Worm (Caenorhabditis elegans) whole organism, late embryonic: Measurements from ENCODE around the gene npr-39.

Experiments used
- C08G9.2 ChIP-seq: sonication (generic microtip); optimal IDR thresholded peaks from 2 replicates; lab custom pipeline; 2016; ENCODE audit warnings: mild to moderate bottlenecking, missing genetic modification characterization, moderate library complexity, missing compliant biosample characterization
- C38D4.7 ChIP-seq: fragments of 200-800 bp; sonication (Bioruptor generic); optimal IDR thresholded peaks from 2 replicates; lab custom pipeline; 2018; ENCODE audit warnings: mild to moderate bottlenecking, missing genetic modification characterization, moderate library complexity, missing compliant biosample characterization
- K09A11.1 ChIP-seq: sonication (generic microtip); optimal IDR thresholded peaks from 2 replicates; lab custom pipeline; 2017; ENCODE audit warnings: antibody characterized with exemption, mild to moderate bottlenecking, missing genetic modification characterization, missing compliant biosample characterization; ENCODE audit not compliant: insufficient read depth
- ceh-18 ChIP-seq: sonication (generic microtip); optimal IDR thresholded peaks from 2 replicates; lab custom pipeline; 2016; ENCODE audit warnings: missing genetic modification characterization, missing compliant biosample characterization
- ceh-2 ChIP-seq: sonication (generic microtip); optimal IDR thresholded peaks from 2 replicates; lab custom pipeline; 2016; ENCODE audit warnings: missing genotype, missing genetic modification characterization, missing compliant biosample characterization
- ceh-24 ChIP-seq: sonication (generic microtip); optimal IDR thresholded peaks from 2 replicates; lab custom pipeline; 2016; ENCODE audit warnings: mild to moderate bottlenecking, missing genetic modification characterization, missing compliant biosample characterization
- ceh-30 ChIP-seq: fragments of 150-350 bp; optimal IDR thresholded peaks from 2 replicates; lab custom pipeline; 2014; ENCODE audit warnings: missing biosample characterization, missing genetic modification characterization
- ceh-31 ChIP-seq: sonication (generic microtip); optimal IDR thresholded peaks from 2 replicates; lab custom pipeline; 2016; ENCODE audit warnings: missing genetic modification characterization, missing compliant biosample characterization
- ceh-34 ChIP-seq: sonication (generic microtip); optimal IDR thresholded peaks from 2 replicates; lab custom pipeline; 2016; ENCODE audit warnings: mild to moderate bottlenecking, missing genetic modification characterization, missing compliant biosample characterization
- ceh-48 ChIP-seq: sonication (generic microtip); optimal IDR thresholded peaks from 2 replicates; lab custom pipeline; 2016; ENCODE audit warnings: missing genetic modification characterization, inconsistent platforms, missing compliant biosample characterization
- ceh-6 ChIP-seq: fragments of 200-800 bp; sonication (Bioruptor generic); optimal IDR thresholded peaks from 2 replicates; lab custom pipeline; 2018; ENCODE audit warnings: mild to moderate bottlenecking, missing genetic modification characterization, missing compliant biosample characterization
- dmd-4 ChIP-seq: sonication (generic microtip); optimal IDR thresholded peaks from 2 replicates; lab custom pipeline; 2016; ENCODE audit warnings: borderline replicate concordance, missing genetic modification characterization, missing compliant biosample characterization
- dve-1 ChIP-seq: sonication (generic microtip); optimal IDR thresholded peaks from 2 replicates; lab custom pipeline; 2017; ENCODE audit warnings: antibody characterized with exemption, mild to moderate bottlenecking, missing genetic modification characterization, missing compliant biosample characterization
- elt-2 ChIP-seq: sonication (generic microtip); optimal IDR thresholded peaks from 2 replicates; lab custom pipeline; 2016; ENCODE audit warnings: missing genetic modification reagents, missing genetic modification characterization, missing compliant biosample characterization
- elt-4 ChIP-seq: sonication (generic microtip); optimal IDR thresholded peaks from 2 replicates; lab custom pipeline; 2016; ENCODE audit warnings: missing genetic modification characterization, missing compliant biosample characterization
- ets-4 ChIP-seq: sonication (generic microtip); optimal IDR thresholded peaks from 2 replicates; lab custom pipeline; 2016; ENCODE audit warnings: missing genetic modification characterization, missing compliant biosample characterization
- eyg-1 ChIP-seq: sonication (generic microtip); optimal IDR thresholded peaks from 2 replicates; lab custom pipeline; 2016; ENCODE audit warnings: missing genotype, missing genetic modification characterization, missing compliant biosample characterization
- fax-1 ChIP-seq: sonication (generic microtip); optimal IDR thresholded peaks from 2 replicates; lab custom pipeline; 2016; ENCODE audit warnings: missing genotype, missing genetic modification characterization, missing compliant biosample characterization
- fkh-10 ChIP-seq: fragments of 150-350 bp; optimal IDR thresholded peaks from 2 replicates; lab custom pipeline; 2014; ENCODE audit warnings: missing biosample characterization, missing genetic modification reagents, missing genetic modification characterization
- hlh-13 ChIP-seq: fragments of 200-800 bp; sonication (Bioruptor generic); optimal IDR thresholded peaks from 2 replicates; lab custom pipeline; 2018; ENCODE audit warnings: mild to moderate bottlenecking, missing genetic modification characterization, missing compliant biosample characterization
- hlh-15 ChIP-seq: sonication (generic microtip); optimal IDR thresholded peaks from 2 replicates; lab custom pipeline; 2016; ENCODE audit warnings: missing genetic modification characterization, missing compliant biosample characterization
- hlh-6 ChIP-seq: sonication (generic microtip); optimal IDR thresholded peaks from 2 replicates; lab custom pipeline; 2016; ENCODE audit warnings: missing genotype, missing genetic modification characterization, missing compliant biosample characterization
- nfya-1 ChIP-seq: sonication (generic microtip); optimal IDR thresholded peaks from 2 replicates; lab custom pipeline; 2017; ENCODE audit warnings: missing genetic modification characterization, mild to moderate bottlenecking, missing compliant biosample characterization, antibody characterized with exemption, moderate library complexity
- nhr-11 ChIP-seq: fragments of 150-350 bp; optimal IDR thresholded peaks from 2 replicates; lab custom pipeline; 2014; ENCODE audit warnings: missing biosample characterization, missing genetic modification characterization
- pha-2 ChIP-seq: sonication (generic microtip); optimal IDR thresholded peaks from 2 replicates; lab custom pipeline; 2017; ENCODE audit warnings: mild to moderate bottlenecking, missing genetic modification characterization, missing compliant biosample characterization
- pha-4 ChIP-seq: fragments of 150-350 bp; optimal IDR thresholded peaks from 2 replicates; lab custom pipeline; 2018; ENCODE audit warnings: missing biosample characterization, missing genetic modification reagents, missing genetic modification characterization
- pros-1 ChIP-seq: fragments of 150-350 bp; optimal IDR thresholded peaks from 2 replicates; lab custom pipeline; 2014; ENCODE audit warnings: missing biosample characterization, missing genetic modification reagents, missing genetic modification characterization
- ref-2 ChIP-seq: sonication (generic microtip); optimal IDR thresholded peaks from 2 replicates; lab custom pipeline; 2016; ENCODE audit warnings: missing genetic modification characterization, missing compliant biosample characterization
- rnt-1 ChIP-seq: sonication (generic microtip); optimal IDR thresholded peaks from 2 replicates; lab custom pipeline; 2016; ENCODE audit warnings: missing genetic modification characterization, missing compliant biosample characterization
- sdc-2 ChIP-seq: sonication (generic microtip); optimal IDR thresholded peaks from 2 replicates; lab custom pipeline; 2016; ENCODE audit warnings: missing genotype, missing genetic modification characterization, missing compliant biosample characterization
- sox-2 ChIP-seq: fragments of 200-800 bp; sonication (Bioruptor generic); IDR thresholded peaks from 2 replicates; pipeline ENCODE4 v1.3.6; 2022; ENCODE audit warnings: missing genetic modification reagents, missing genetic modification characterization, missing compliant biosample characterization
- sox-4 ChIP-seq: sonication (generic microtip); optimal IDR thresholded peaks from 2 replicates; lab custom pipeline; 2017; ENCODE audit warnings: mild to moderate bottlenecking, missing genetic modification characterization, inconsistent platforms, missing compliant biosample characterization
- tbx-2 ChIP-seq: sonication (generic microtip); optimal IDR thresholded peaks from 2 replicates; lab custom pipeline; 2016; ENCODE audit warnings: missing genetic modification characterization, missing compliant biosample characterization
- unc-3 ChIP-seq, 2 experiments: fragments of 200-800 bp in 1 of 2; sonication (Bioruptor generic) in 1 of 2; sonication (generic microtip) in 1 of 2; conservative IDR thresholded peaks in 1 of 2; optimal IDR thresholded peaks in 1 of 2; 2 replicates each; pipeline versions ENCODE4 v1.3.6 to Lab custom; 2016 to 2022; ENCODE audit warnings: missing compliant biosample characterization in 2 of 2, missing genetic modification characterization in 2 of 2, missing genetic modification reagents in 1 of 2
- unc-42 ChIP-seq: sonication (generic microtip); optimal IDR thresholded peaks from 2 replicates; lab custom pipeline; 2016; ENCODE audit warnings: missing genotype, missing genetic modification characterization, missing compliant biosample characterization
- unc-55 ChIP-seq: sonication (generic microtip); optimal IDR thresholded peaks from 2 replicates; lab custom pipeline; 2017; ENCODE audit warnings: missing biosample characterization, missing genetic modification reagents, missing genetic modification characterization
- unc-86 ChIP-seq: sonication (generic microtip); optimal IDR thresholded peaks from 2 replicates; lab custom pipeline; 2016; ENCODE audit warnings: missing genetic modification characterization, missing compliant biosample characterization
- zip-5 ChIP-seq: sonication (generic microtip); optimal IDR thresholded peaks from 2 replicates; lab custom pipeline; 2016; ENCODE audit warnings: missing genetic modification characterization, missing compliant biosample characterization

The npr-39 gene

DNA sequence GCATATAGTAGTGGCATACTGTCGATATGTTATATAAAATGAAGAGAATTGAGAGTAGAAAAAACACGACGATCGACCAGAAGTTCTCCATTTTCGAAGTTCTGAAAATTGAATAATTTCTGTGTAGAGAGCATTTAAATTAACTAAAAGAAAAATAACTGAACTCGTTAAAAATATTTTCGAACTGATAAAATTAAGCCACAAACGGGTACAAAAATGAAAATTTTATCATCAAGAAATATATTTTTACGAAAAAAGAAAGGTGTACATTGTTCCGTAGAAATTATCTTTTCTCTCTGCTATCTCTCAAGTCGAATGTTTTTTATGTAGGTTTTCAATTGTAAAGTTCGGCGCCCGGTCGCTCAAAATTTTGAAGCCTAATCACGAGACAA, 35.9 kb upstream of the npr-39 start, which contains the start of gene acl-2:
acl-2 (minus strand) TSS at position 101 of the 392 bp plus-strand sequence.
- no peak for TF ChIP-seq ceh-2 (tag; lab: Kevin White, UChicago)
- TF ChIP-seq, all 69 proteins: peak for 0

ce11 chrV:10031384-10032171, 35.3 kb upstream of the npr-39 start:
- TF ChIP-seq eyg-1 (tag; lab: Kevin White, UChicago) (no peak), ceh-31 (tag; lab: Kevin White, UChicago) (peak; percentile 31), hlh-13 (GFP tag; lab: Kevin White, UChicago) (no peak), zip-5 (tag; lab: Kevin White, UChicago) (peak; percentile 57), ets-4 (peak; percentile 13), unc-3 (GFP tag; conservative IDR thresholded peaks at IDR 0.05; lab: Robert Waterston, UW) (no peak), unc-3 (tag; optimal IDR thresholded peaks at IDR 0.05; lab: Kevin White, UChicago) (no peak), unc-86 (no peak), hlh-15 (tag; lab: Kevin White, UChicago) (no peak), C08G9.2 (peak; percentile 48), ceh-2 (tag; lab: Kevin White, UChicago) (peak; percentile 40)

- TF ChIP-seq fkh-10 (GFP tag; lab: Kevin White, UChicago) (no peak), unc-86 (no peak), ceh-18 (no peak), unc-42 (tag; lab: Kevin White, UChicago) (peak; percentile 30), dmd-4 (tag; lab: Kevin White, UChicago) (no peak), dve-1 (no peak)
- TF ChIP-seq, all 69 proteins: peak for 1
These were observed 31.3 kb upstream of the npr-39 start for ce11 chrV:10035586-10035985.

- TF ChIP-seq tbx-2 (tag; lab: Kevin White, UChicago) (peak; percentile 11), ceh-34 (peak; percentile 55), ceh-31 (tag; lab: Kevin White, UChicago) (peak; percentile 35), ceh-2 (tag; lab: Kevin White, UChicago) (no peak), ceh-18 (peak; percentile 45), C08G9.2 (no peak), nfya-1 (tag; lab: Kevin White, UChicago) (peak; percentile 36)
These were observed 30.6 kb upstream of the npr-39 start, which contains the start of gene T06E8.2 for ce11 chrV:10036275-10036674. T06E8.2 (minus strand) TSS chrV:10036413.

DNA sequence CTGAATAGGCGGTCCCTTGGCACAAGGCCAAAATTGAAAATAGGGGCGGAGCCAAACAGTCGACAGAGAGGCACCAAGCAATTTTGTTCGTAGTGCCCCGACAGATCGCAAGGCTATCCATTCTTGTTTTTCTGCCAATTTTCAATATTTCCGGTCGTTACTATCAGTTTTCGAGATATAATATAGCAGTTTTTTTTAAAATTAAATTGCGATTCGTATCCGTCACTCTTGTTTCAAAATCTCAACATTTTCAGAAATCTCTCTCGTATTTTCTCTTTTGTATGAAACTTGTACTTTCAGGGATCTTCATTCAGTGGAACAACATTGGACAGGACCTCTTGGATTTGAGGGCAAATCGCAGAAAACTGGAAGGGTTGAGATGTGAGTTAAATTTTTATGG, 29.8 kb upstream of the npr-39 start, which contains the start of gene F57A8.1:
F57A8.1 (plus strand) TSS at position 301 of the 400 bp plus-strand sequence.
- TF ChIP-seq unc-42 (tag; lab: Kevin White, UChicago): no peak

DNA sequence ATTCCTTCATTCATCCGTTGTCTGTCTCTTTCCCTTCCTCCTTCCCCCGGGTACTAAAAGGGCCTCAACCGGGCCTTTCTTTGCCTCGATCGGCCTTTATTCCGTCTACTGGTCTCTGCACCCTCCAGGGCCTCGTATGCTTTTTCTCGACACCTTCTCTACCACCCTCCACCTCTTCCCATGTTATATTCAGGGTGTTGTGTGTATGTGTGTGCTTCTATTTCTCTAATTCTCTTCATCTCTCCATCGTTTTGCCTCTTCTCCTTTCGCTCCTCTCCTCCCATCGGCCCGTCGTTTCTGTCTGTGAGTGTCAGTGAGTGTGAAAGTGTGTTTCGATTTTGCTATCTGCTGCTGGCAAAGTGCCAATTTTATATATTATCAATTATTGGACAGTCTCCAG, 27.0 kb upstream of the npr-39 start:
- peak; percentile 35 for TF ChIP-seq C08G9.2
- TF ChIP-seq K09A11.1 (tag; lab: Kevin White, UChicago): no peak
- no peak for TF ChIP-seq ceh-2 (tag; lab: Kevin White, UChicago)
- peak; percentile 80 for TF ChIP-seq ceh-34
- TF ChIP-seq pha-4 (tag; lab: Kevin White, UChicago): no peak
- no peak for TF ChIP-seq sox-4 (tag; lab: Kevin White, UChicago)
- TF ChIP-seq ceh-18: peak; percentile 29
- no peak for TF ChIP-seq ceh-24 (tag; lab: Kevin White, UChicago)
- TF ChIP-seq unc-55: peak; percentile 40
- no peak for TF ChIP-seq fax-1
- peak; percentile 25 for TF ChIP-seq ceh-6
- TF ChIP-seq nhr-11 (tag; lab: Kevin White, UChicago): no peak
- peak; percentile 17 for TF ChIP-seq hlh-6 (tag; lab: Kevin White, UChicago)
- TF ChIP-seq rnt-1 (tag; lab: Kevin White, UChicago): peak; percentile 8
- no peak for TF ChIP-seq pha-2 (tag; lab: Kevin White, UChicago)
- TF ChIP-seq elt-2 (tag; lab: Kevin White, UChicago): peak; percentile 46
- no peak for TF ChIP-seq ceh-48
- TF ChIP-seq elt-4 (tag; lab: Kevin White, UChicago): no peak
- TF ChIP-seq ref-2 (tag; lab: Kevin White, UChicago): peak; percentile 52
- TF ChIP-seq ceh-30 (tag; lab: Kevin White, UChicago): peak; percentile 27
- peak; percentile 65 for TF ChIP-seq ets-4
- TF ChIP-seq dve-1: peak; percentile 47
- no peak for TF ChIP-seq C38D4.7
- TF ChIP-seq sdc-2 (tag; lab: Kevin White, UChicago): peak; percentile 53
- TF ChIP-seq pros-1 (tag; lab: Kevin White, UChicago): peak; percentile 36
- peak; percentile 31; the same call in 1 of the 2 replicates for TF ChIP-seq sox-2
- peak; percentile 83 for TF ChIP-seq nfya-1 (tag; lab: Kevin White, UChicago)
